Worm (Caenorhabditis elegans) whole organism, late embryonic: ENCODE results near the gene sek-6.

ENCODE experiments used
- C38D4.7 ChIP-seq: fragments of 200-800 bp; sonication (Bioruptor generic); optimal IDR thresholded peaks from 2 replicates; lab custom pipeline; 2018; ENCODE audit warnings: mild to moderate bottlenecking, missing genetic modification characterization, moderate library complexity, missing compliant biosample characterization
- T23F11.4 ChIP-seq: fragments of 200-800 bp; sonication (Bioruptor generic); optimal IDR thresholded peaks from 2 replicates; lab custom pipeline; 2018; ENCODE audit warnings: mild to moderate bottlenecking, missing genetic modification characterization, missing compliant biosample characterization
- Y22D7AL.16 ChIP-seq: sonication (generic microtip); optimal IDR thresholded peaks from 2 replicates; lab custom pipeline; 2016; ENCODE audit warnings: missing genetic modification characterization, missing compliant biosample characterization
- ama-1 ChIP-seq: fragments of 150-350 bp; optimal IDR thresholded peaks from 2 replicates; lab custom pipeline; 2014
- ceh-18 ChIP-seq: sonication (generic microtip); optimal IDR thresholded peaks from 2 replicates; lab custom pipeline; 2016; ENCODE audit warnings: missing genetic modification characterization, missing compliant biosample characterization
- ceh-19 ChIP-seq: fragments of 200-800 bp; sonication (Bioruptor generic); optimal IDR thresholded peaks from 2 replicates; lab custom pipeline; 2018; ENCODE audit warnings: mild to moderate bottlenecking, missing genetic modification characterization, missing compliant biosample characterization
- ceh-2 ChIP-seq: sonication (generic microtip); optimal IDR thresholded peaks from 2 replicates; lab custom pipeline; 2016; ENCODE audit warnings: missing genotype, missing genetic modification characterization, missing compliant biosample characterization
- ceh-30 ChIP-seq: fragments of 150-350 bp; optimal IDR thresholded peaks from 2 replicates; lab custom pipeline; 2014; ENCODE audit warnings: missing biosample characterization, missing genetic modification characterization
- ceh-31 ChIP-seq: sonication (generic microtip); optimal IDR thresholded peaks from 2 replicates; lab custom pipeline; 2016; ENCODE audit warnings: missing genetic modification characterization, missing compliant biosample characterization
- ceh-34 ChIP-seq: sonication (generic microtip); optimal IDR thresholded peaks from 2 replicates; lab custom pipeline; 2016; ENCODE audit warnings: mild to moderate bottlenecking, missing genetic modification characterization, missing compliant biosample characterization
- ceh-6 ChIP-seq: fragments of 200-800 bp; sonication (Bioruptor generic); optimal IDR thresholded peaks from 2 replicates; lab custom pipeline; 2018; ENCODE audit warnings: mild to moderate bottlenecking, missing genetic modification characterization, missing compliant biosample characterization
- che-1 ChIP-seq: sonication (generic microtip); optimal IDR thresholded peaks from 2 replicates; lab custom pipeline; 2016; ENCODE audit warnings: mild to moderate bottlenecking, missing genetic modification characterization, missing compliant biosample characterization
- dmd-4 ChIP-seq: sonication (generic microtip); optimal IDR thresholded peaks from 2 replicates; lab custom pipeline; 2016; ENCODE audit warnings: borderline replicate concordance, missing genetic modification characterization, missing compliant biosample characterization
- dve-1 ChIP-seq: sonication (generic microtip); optimal IDR thresholded peaks from 2 replicates; lab custom pipeline; 2017; ENCODE audit warnings: antibody characterized with exemption, mild to moderate bottlenecking, missing genetic modification characterization, missing compliant biosample characterization
- elt-2 ChIP-seq: sonication (generic microtip); optimal IDR thresholded peaks from 2 replicates; lab custom pipeline; 2016; ENCODE audit warnings: missing genetic modification reagents, missing genetic modification characterization, missing compliant biosample characterization
- eyg-1 ChIP-seq: sonication (generic microtip); optimal IDR thresholded peaks from 2 replicates; lab custom pipeline; 2016; ENCODE audit warnings: missing genotype, missing genetic modification characterization, missing compliant biosample characterization
- fkh-6 ChIP-seq: sonication (generic microtip); optimal IDR thresholded peaks from 2 replicates; lab custom pipeline; 2016; ENCODE audit warnings: missing genetic modification characterization, missing compliant biosample characterization
- gmeb-2 ChIP-seq: sonication (generic microtip); optimal IDR thresholded peaks from 2 replicates; lab custom pipeline; 2016; ENCODE audit warnings: missing genetic modification characterization, inconsistent platforms, missing compliant biosample characterization
- hlh-13 ChIP-seq: fragments of 200-800 bp; sonication (Bioruptor generic); optimal IDR thresholded peaks from 2 replicates; lab custom pipeline; 2018; ENCODE audit warnings: mild to moderate bottlenecking, missing genetic modification characterization, missing compliant biosample characterization
- hlh-6 ChIP-seq: sonication (generic microtip); optimal IDR thresholded peaks from 2 replicates; lab custom pipeline; 2016; ENCODE audit warnings: missing genotype, missing genetic modification characterization, missing compliant biosample characterization
- lim-6 ChIP-seq: sonication (generic microtip); optimal IDR thresholded peaks from 2 replicates; lab custom pipeline; 2016; ENCODE audit warnings: missing genetic modification characterization, missing compliant biosample characterization
- mec-3 ChIP-seq: sonication (generic microtip); optimal IDR thresholded peaks from 2 replicates; lab custom pipeline; 2016; ENCODE audit warnings: borderline replicate concordance, missing genetic modification characterization, missing compliant biosample characterization
- nhr-11 ChIP-seq: fragments of 150-350 bp; optimal IDR thresholded peaks from 2 replicates; lab custom pipeline; 2014; ENCODE audit warnings: missing biosample characterization, missing genetic modification characterization
- npax-4 ChIP-seq: sonication (generic microtip); optimal IDR thresholded peaks from 2 replicates; lab custom pipeline; 2016; ENCODE audit warnings: missing genetic modification characterization, missing compliant biosample characterization
- odd-2 ChIP-seq: sonication (generic microtip); optimal IDR thresholded peaks from 2 replicates; lab custom pipeline; 2017; ENCODE audit warnings: antibody characterized with exemption, mild to moderate bottlenecking, missing genetic modification characterization, missing compliant biosample characterization
- pag-3 ChIP-seq: sonication (generic microtip); optimal IDR thresholded peaks from 2 replicates; lab custom pipeline; 2016; ENCODE audit warnings: missing compliant biosample characterization, missing genetic modification characterization, borderline replicate concordance
- pat-9 ChIP-seq: fragments of 200-800 bp; sonication (Bioruptor generic); optimal IDR thresholded peaks from 2 replicates; lab custom pipeline; 2018; ENCODE audit warnings: mild to moderate bottlenecking, missing genetic modification characterization, moderate library complexity, missing compliant biosample characterization
- pax-1 ChIP-seq: fragments of 150-350 bp; optimal IDR thresholded peaks from 2 replicates; lab custom pipeline; 2014; ENCODE audit warnings: missing biosample characterization, missing genetic modification characterization
- pha-2 ChIP-seq: sonication (generic microtip); optimal IDR thresholded peaks from 2 replicates; lab custom pipeline; 2017; ENCODE audit warnings: mild to moderate bottlenecking, missing genetic modification characterization, missing compliant biosample characterization
- pha-4 ChIP-seq: fragments of 150-350 bp; optimal IDR thresholded peaks from 2 replicates; lab custom pipeline; 2018; ENCODE audit warnings: missing biosample characterization, missing genetic modification reagents, missing genetic modification characterization
- pros-1 ChIP-seq: fragments of 150-350 bp; optimal IDR thresholded peaks from 2 replicates; lab custom pipeline; 2014; ENCODE audit warnings: missing biosample characterization, missing genetic modification reagents, missing genetic modification characterization
- rnt-1 ChIP-seq: sonication (generic microtip); optimal IDR thresholded peaks from 2 replicates; lab custom pipeline; 2016; ENCODE audit warnings: missing genetic modification characterization, missing compliant biosample characterization
- sdc-2 ChIP-seq: sonication (generic microtip); optimal IDR thresholded peaks from 2 replicates; lab custom pipeline; 2016; ENCODE audit warnings: missing genotype, missing genetic modification characterization, missing compliant biosample characterization
- tbx-7 ChIP-seq: sonication (generic microtip); optimal IDR thresholded peaks from 2 replicates; lab custom pipeline; 2016; ENCODE audit warnings: missing genotype, missing genetic modification characterization, missing compliant biosample characterization
- ttx-3 ChIP-seq: sonication (generic microtip); optimal IDR thresholded peaks from 2 replicates; lab custom pipeline; 2016; ENCODE audit warnings: missing genetic modification reagents, missing genetic modification characterization, missing compliant biosample characterization
- unc-3 ChIP-seq, 2 experiments: fragments of 200-800 bp in 1 of 2; sonication (Bioruptor generic) in 1 of 2; sonication (generic microtip) in 1 of 2; conservative IDR thresholded peaks in 1 of 2; optimal IDR thresholded peaks in 1 of 2; 2 replicates each; pipeline versions ENCODE4 v1.3.6 to Lab custom; 2016 to 2022; ENCODE audit warnings: missing compliant biosample characterization in 2 of 2, missing genetic modification characterization in 2 of 2, missing genetic modification reagents in 1 of 2
- unc-42 ChIP-seq: sonication (generic microtip); optimal IDR thresholded peaks from 2 replicates; lab custom pipeline; 2016; ENCODE audit warnings: missing genotype, missing genetic modification characterization, missing compliant biosample characterization
- unc-55 ChIP-seq: sonication (generic microtip); optimal IDR thresholded peaks from 2 replicates; lab custom pipeline; 2017; ENCODE audit warnings: missing biosample characterization, missing genetic modification reagents, missing genetic modification characterization

Gene sek-6

ce11 chrX:10074233-10074632, 43.3 kb downstream of the sek-6 start, which contains the start of gene ZC373.5:
ZC373.5 (minus strand) TSS chrX:10074391.
- TF ChIP-seq pag-3 (tag; lab: Kevin White, UChicago) (no peak), elt-2 (tag; lab: Kevin White, UChicago) (peak; percentile 36)

- no peak for TF ChIP-seq npax-4 (tag; lab: Kevin White, UChicago)
- no peak for TF ChIP-seq lim-6 (tag; lab: Kevin White, UChicago)
- no peak for TF ChIP-seq pax-1 (tag; lab: Kevin White, UChicago)
- TF ChIP-seq gmeb-2 (tag; lab: Kevin White, UChicago) = no peak
- TF ChIP-seq rnt-1 (tag; lab: Kevin White, UChicago) = no peak
- TF ChIP-seq dmd-4 (tag; lab: Kevin White, UChicago) = no peak
- TF ChIP-seq tbx-7 = no peak
- no peak for TF ChIP-seq hlh-13 (GFP tag; lab: Kevin White, UChicago)
Observed at ce11 chrX:10074988-10075387, 44.0 kb downstream of the sek-6 start, which contains the start of gene dao-4. dao-4 (plus strand) TSS chrX:10075288.

ce11 chrX:10076334-10076733, 45.4 kb downstream of the sek-6 start:
- TF ChIP-seq ceh-18 (tag; lab: Kevin White, UChicago) = no peak
- TF ChIP-seq Y22D7AL.16 (tag; lab: Kevin White, UChicago) = no peak

ce11 chrX:10077297-10077696, 46.3 kb downstream of the sek-6 start, which contains the start of gene col-176:
col-176 (plus strand) TSS chrX:10077597.
- TF ChIP-seq unc-55 (no peak), tbx-7 (no peak), ama-1 (no peak)

ce11 chrX:10078089-10078488, 47.1 kb downstream of the sek-6 start:
- TF ChIP-seq rnt-1 (tag; lab: Kevin White, UChicago) (no peak), pha-4 (tag; lab: Kevin White, UChicago) (no peak), sdc-2 (tag; lab: Kevin White, UChicago) (peak; percentile 3), hlh-13 (GFP tag; lab: Kevin White, UChicago) (no peak), pha-2 (tag; lab: Kevin White, UChicago) (no peak), mec-3 (peak; percentile 26), ceh-19 (no peak), C38D4.7 (GFP tag; lab: Kevin White, UChicago) (no peak), ceh-34 (tag; lab: Kevin White, UChicago) (no peak), pag-3 (tag; lab: Kevin White, UChicago) (peak; percentile 21), ama-1 (no peak), fkh-6 (tag; lab: Kevin White, UChicago) (no peak), ceh-30 (tag; lab: Kevin White, UChicago) (no peak), unc-42 (tag; lab: Kevin White, UChicago) (peak; percentile 24), hlh-6 (tag; lab: Kevin White, UChicago) (peak; percentile 49), pat-9 (no peak)

- no peak for TF ChIP-seq eyg-1 (tag; lab: Kevin White, UChicago)
- no peak for TF ChIP-seq fkh-6 (tag; lab: Kevin White, UChicago)
- no peak for TF ChIP-seq rnt-1 (tag; lab: Kevin White, UChicago)
- TF ChIP-seq pros-1 (tag; lab: Kevin White, UChicago) = no peak
- TF ChIP-seq che-1 (tag; lab: Kevin White, UChicago) = no peak
- no peak for TF ChIP-seq lim-6 (tag; lab: Kevin White, UChicago)
- TF ChIP-seq unc-3 (GFP tag; conservative IDR thresholded peaks at IDR 0.05; lab: Robert Waterston, UW) = no peak
- no peak for TF ChIP-seq unc-3 (tag; optimal IDR thresholded peaks at IDR 0.05; lab: Kevin White, UChicago)
- no peak for TF ChIP-seq sdc-2 (tag; lab: Kevin White, UChicago)
- no peak for TF ChIP-seq pag-3 (tag; lab: Kevin White, UChicago)
- TF ChIP-seq ceh-31 (tag; lab: Kevin White, UChicago) = no peak
- TF ChIP-seq C38D4.7 (GFP tag; lab: Kevin White, UChicago) = no peak
- no peak for TF ChIP-seq dve-1 (tag; lab: Kevin White, UChicago)
- no peak for TF ChIP-seq nhr-11 (tag; lab: Kevin White, UChicago)
- no peak for TF ChIP-seq ceh-6
- no peak for TF ChIP-seq ceh-2
- no peak for TF ChIP-seq odd-2 (tag; lab: Kevin White, UChicago)
- no peak for TF ChIP-seq ttx-3
- no peak for TF ChIP-seq T23F11.4 (GFP tag; lab: Kevin White, UChicago)
- TF ChIP-seq ceh-19 = no peak
Observed at ce11 chrX:10078637-10079036, 47.7 kb downstream of the sek-6 start.
